Fruit fly (Drosophila melanogaster): ENCODE results near the gene CG32104.

The CG32104 gene

dm6 chr3L:12391240-12391843, 7.8 kb downstream of the CG32104 start, which contains the start of gene Ncc69 (continued):
- no peak for TF ChIP-seq Neu2 (GFP tag; optimal IDR thresholded peaks at IDR 0.05; ENCODE audit: borderline replicate concordance)
- TF ChIP-seq HLH3B (GFP tag; IDR thresholded peaks at IDR 0.05): no peak
- no peak for TF ChIP-seq kay (GFP tag; optimal IDR thresholded peaks at IDR 0.05)
- TF ChIP-seq CG1233 (GFP tag; optimal IDR thresholded peaks at IDR 0.05): no peak
- peak; percentile 82 for TF ChIP-seq cg (GFP tag; optimal IDR thresholded peaks at IDR 0.05)
- TF ChIP-seq CG12659 (GFP tag; optimal IDR thresholded peaks at IDR 0.05): peak; percentile 17
- no peak for TF ChIP-seq CG7271 (tag; optimal IDR thresholded peaks at IDR 0.05)
- TF ChIP-seq otp (GFP tag; IDR thresholded peaks at IDR 0.05): no peak
- peak; percentile 12 for TF ChIP-seq Mes4 (GFP tag; optimal IDR thresholded peaks at IDR 0.05)
- TF ChIP-seq sqz (GFP tag; optimal IDR thresholded peaks at IDR 0.05): no peak
- TF ChIP-seq CG34224 (GFP tag; IDR thresholded peaks at IDR 0.05; ENCODE audit: partially characterized antibody): peak; percentile 18; the same call in 1 of the 3 replicates
- no peak for TF ChIP-seq Dek (tag; optimal IDR thresholded peaks at IDR 0.05)
- TF ChIP-seq CG18619 (GFP tag; optimal IDR thresholded peaks at IDR 0.05): no peak
- no peak for TF ChIP-seq Hey (tag; optimal IDR thresholded peaks at IDR 0.05)
- TF ChIP-seq CG3847 (GFP tag; IDR thresholded peaks at IDR 0.05): no peak
- no peak; the same call in 1 of the 2 replicates for TF ChIP-seq sob (GFP tag; IDR thresholded peaks at IDR 0.05)
- TF ChIP-seq CG4360 (GFP tag; IDR thresholded peaks at IDR 0.05): peak; percentile 32; the same call in 1 of the 2 replicates
- TF ChIP-seq CG14014 (GFP tag; IDR thresholded peaks at IDR 0.05): no peak
- TF ChIP-seq nerfin-1 (tag; optimal IDR thresholded peaks at IDR 0.05): peak; percentile 71
- no peak for TF ChIP-seq sens-2 (GFP tag; IDR thresholded peaks at IDR 0.05)
- TF ChIP-seq Sox102F (GFP tag; optimal IDR thresholded peaks at IDR 0.05): no peak
- TF ChIP-seq oc (tag; optimal IDR thresholded peaks at IDR 0.05): no peak
- peak in 1 of 2 experiments; percentile 8 for TF ChIP-seq Hr78 (GFP tag; optimal IDR thresholded peaks at IDR 0.05)
- TF ChIP-seq chinmo (GFP tag; IDR thresholded peaks at IDR 0.05; ENCODE audit: partially characterized antibody): peak; percentile 89; the same call in 2 of the 4 replicates
- no peak for TF ChIP-seq vfl (GFP tag; optimal IDR thresholded peaks at IDR 0.05)
- no peak for TF ChIP-seq CG1529 (GFP tag; optimal IDR thresholded peaks at IDR 0.05)
- TF ChIP-seq CG9609 (GFP tag; optimal IDR thresholded peaks at IDR 0.05): no peak
- no peak for TF ChIP-seq pnt (GFP tag; optimal IDR thresholded peaks at IDR 0.05)
- no peak for TF ChIP-seq Doc2 (GFP tag; IDR thresholded peaks at IDR 0.05)
- no peak for TF ChIP-seq sc (optimal IDR thresholded peaks at IDR 0.05)
- TF ChIP-seq sc (GFP tag; optimal IDR thresholded peaks at IDR 0.05): no peak
- no peak for TF ChIP-seq CG17612 (GFP tag; IDR thresholded peaks at IDR 0.05)
- TF ChIP-seq CG3838 (GFP tag; optimal IDR thresholded peaks at IDR 0.05): no peak
- TF ChIP-seq Nf-YB (GFP tag; optimal IDR thresholded peaks at IDR 0.05): peak; percentile 1
- no peak for TF ChIP-seq btn (GFP tag; optimal IDR thresholded peaks at IDR 0.05)
- no peak for TF ChIP-seq Spps (tag; optimal IDR thresholded peaks at IDR 0.05)
- TF ChIP-seq CG10431 (GFP tag; optimal IDR thresholded peaks at IDR 0.05): no peak
- TF ChIP-seq CHES-1-like (GFP tag; optimal IDR thresholded peaks at IDR 0.05): no peak
- TF ChIP-seq klu (GFP tag; IDR thresholded peaks at IDR 0.05): no peak
- TF ChIP-seq schlank (tag; optimal IDR thresholded peaks at IDR 0.05): no peak
- no peak for TF ChIP-seq Rx (GFP tag; IDR thresholded peaks at IDR 0.05)
- TF ChIP-seq CG11456 (GFP tag; IDR thresholded peaks at IDR 0.05): no peak
- TF ChIP-seq tup (GFP tag; optimal IDR thresholded peaks at IDR 0.05): no peak
- no peak for TF ChIP-seq twi (tag; optimal IDR thresholded peaks at IDR 0.05)
- TF ChIP-seq CG12942 (GFP tag; optimal IDR thresholded peaks at IDR 0.05): no peak
- TF ChIP-seq psq (GFP tag; optimal IDR thresholded peaks at IDR 0.05): no peak
- TF ChIP-seq CG10654 (GFP tag; optimal IDR thresholded peaks at IDR 0.05): no peak
- TF ChIP-seq C15 (GFP tag; IDR thresholded peaks at IDR 0.05): no peak
- no peak for TF ChIP-seq Eip74EF (GFP tag; optimal IDR thresholded peaks at IDR 0.05)
- TF ChIP-seq hth (optimal IDR thresholded peaks at IDR 0.05): no peak
- no peak for TF ChIP-seq jing (GFP tag; optimal IDR thresholded peaks at IDR 0.05)
